Worm (Caenorhabditis elegans): ENCODE measurements around the gene ifta-1.

DNA sequence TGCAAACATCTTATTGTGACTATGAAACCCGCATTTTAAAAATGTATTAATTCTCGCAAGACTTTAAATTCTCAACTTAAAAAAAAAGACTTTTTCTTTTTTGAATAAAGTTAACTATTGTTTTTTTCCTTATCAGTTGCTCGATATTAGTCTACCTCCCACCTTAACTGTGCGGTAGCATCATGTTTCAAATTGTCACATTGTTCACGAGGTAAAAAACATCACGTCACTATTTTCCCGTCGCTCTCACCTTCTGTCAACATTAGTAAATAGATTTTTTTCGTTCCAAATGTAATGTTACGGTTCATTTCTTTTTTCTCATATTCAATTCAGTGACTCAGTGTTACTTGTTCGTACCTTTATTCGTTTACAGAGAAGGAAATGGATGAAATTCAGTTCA, 36.2 kb downstream of the ifta-1 start:
- TF ChIP-seq ces-1 (GFP tag; optimal IDR thresholded peaks at IDR 0.05), result no peak
- TF ChIP-seq unc-62 (GFP tag; optimal IDR thresholded peaks at IDR 0.05), result no peak
- TF ChIP-seq lin-13 (GFP tag; optimal IDR thresholded peaks at IDR 0.05), result no peak
- no peak for TF ChIP-seq snpc-4 (tag; optimal IDR thresholded peaks at IDR 0.05)
- no peak for TF ChIP-seq nhr-77 (tag; optimal IDR thresholded peaks at IDR 0.05)
- TF ChIP-seq nhr-20 (tag; optimal IDR thresholded peaks at IDR 0.05), result peak; percentile 29
- no peak for TF ChIP-seq lin-39 (tag; optimal IDR thresholded peaks at IDR 0.05)
- TF ChIP-seq fos-1 (tag; optimal IDR thresholded peaks at IDR 0.05), result no peak

All from whole organism, L1 larva.